Fruit fly (Drosophila melanogaster) S2 (cell line): ENCODE measurements around the gene CG17597.
A peak's percentile ranks its signal among the peaks of the same experiment; 100 is the strongest.

Source experiments
- CG8478 ChIP-seq: fragments of >200 bp; optimal IDR thresholded peaks from 2 replicates; lab custom pipeline; 2018
- CTCF ChIP-seq, 2 experiments: fragments of >200 bp; optimal IDR thresholded peaks; 2 replicates each; lab custom pipeline; 2018

The CG17597 gene

dm6 chr2L:18830587-18831528, at the start of gene CG17597, which contains the start of gene ScpX:
CG17597 (minus strand) TSS chr2L:18831153.
ScpX (plus strand) TSS chr2L:18831229.
- TF ChIP-seq CTCF (optimal IDR thresholded peaks at IDR 0.05; lab: Kevin White, UChicago): no peak
- no peak for TF ChIP-seq CG8478 (lab: Kevin White, UChicago)

- TF ChIP-seq CG8478 (lab: Kevin White, UChicago) (no peak), CTCF (optimal IDR thresholded peaks at IDR 0.05; lab: Kevin White, UChicago) (no peak)
These were observed 47.5 kb upstream of the CG17597 start for dm6 chr2L:18878439-18878838.

DNA sequence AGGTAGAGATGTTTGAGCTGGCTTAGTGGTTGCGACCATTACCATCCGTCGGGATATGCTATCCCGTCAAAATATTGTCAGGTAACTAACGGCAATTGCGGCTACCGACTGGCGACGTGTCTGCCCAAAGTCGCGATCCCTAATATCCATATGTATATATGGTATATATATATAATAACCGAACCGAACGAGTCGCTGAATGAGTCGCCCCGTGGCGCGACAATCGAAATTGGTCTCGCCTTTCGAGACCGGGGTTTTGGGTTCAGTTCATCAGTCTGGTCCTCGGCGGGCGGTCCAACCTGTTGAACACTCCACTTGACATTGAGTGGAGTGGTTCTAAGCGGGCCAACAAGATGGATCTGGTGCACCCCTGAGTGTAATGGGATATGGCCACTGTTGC, 44.3 kb upstream of the CG17597 start:
- TF ChIP-seq CTCF (optimal IDR thresholded peaks at IDR 0.05; lab: Kevin White, UChicago) (no peak), CG8478 (lab: Kevin White, UChicago) (no peak)

DNA sequence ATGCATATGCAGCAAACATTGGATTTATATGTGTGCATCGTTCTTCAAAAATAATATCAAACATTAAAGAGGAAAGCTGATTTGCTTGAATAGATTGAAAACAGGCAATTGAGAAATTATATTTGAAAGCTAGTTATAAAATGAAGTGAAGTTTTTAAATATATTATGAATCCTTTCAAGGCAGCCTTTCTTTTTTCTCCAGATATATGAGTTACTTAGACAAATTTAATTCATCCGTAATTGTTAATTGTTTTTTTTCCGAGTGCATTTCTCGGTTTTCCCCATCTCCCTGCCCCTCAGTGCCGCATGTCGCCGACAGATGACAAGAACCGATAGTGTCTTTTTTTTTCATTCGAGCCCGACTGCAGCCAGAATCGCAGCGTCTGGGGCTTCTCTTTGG, 40.9 kb upstream of the CG17597 start:
- no peak for TF ChIP-seq CG8478 (lab: Kevin White, UChicago)
- no peak for TF ChIP-seq CTCF (optimal IDR thresholded peaks at IDR 0.05; lab: Kevin White, UChicago)

DNA sequence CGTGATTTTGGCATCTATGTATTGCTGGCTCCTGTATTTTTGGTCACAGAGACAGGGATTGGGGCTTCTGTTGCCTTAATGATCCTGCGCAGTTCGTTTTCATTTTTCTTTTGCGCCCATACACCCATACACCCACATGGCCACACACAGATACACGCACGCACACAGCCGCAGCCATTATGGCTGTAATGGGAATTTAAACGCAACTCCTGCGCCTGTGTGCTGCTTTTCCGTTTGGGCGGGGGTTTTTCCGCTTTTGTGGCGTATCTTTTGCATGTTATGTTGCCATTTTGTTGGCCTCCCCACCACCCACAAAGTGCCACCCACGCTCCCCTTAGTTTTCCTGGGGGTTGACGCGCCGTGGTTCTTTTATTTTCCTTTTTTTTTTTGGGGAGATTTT, 36.9 kb upstream of the CG17597 start:
- TF ChIP-seq CG8478 (lab: Kevin White, UChicago) (no peak), CTCF (optimal IDR thresholded peaks at IDR 0.05; lab: Kevin White, UChicago) (no peak)

dm6 chr2L:18866582-18866981, 35.6 kb upstream of the CG17597 start:
- TF ChIP-seq CG8478 (lab: Kevin White, UChicago): no peak
- no peak for TF ChIP-seq CTCF (optimal IDR thresholded peaks at IDR 0.05; lab: Kevin White, UChicago)

DNA sequence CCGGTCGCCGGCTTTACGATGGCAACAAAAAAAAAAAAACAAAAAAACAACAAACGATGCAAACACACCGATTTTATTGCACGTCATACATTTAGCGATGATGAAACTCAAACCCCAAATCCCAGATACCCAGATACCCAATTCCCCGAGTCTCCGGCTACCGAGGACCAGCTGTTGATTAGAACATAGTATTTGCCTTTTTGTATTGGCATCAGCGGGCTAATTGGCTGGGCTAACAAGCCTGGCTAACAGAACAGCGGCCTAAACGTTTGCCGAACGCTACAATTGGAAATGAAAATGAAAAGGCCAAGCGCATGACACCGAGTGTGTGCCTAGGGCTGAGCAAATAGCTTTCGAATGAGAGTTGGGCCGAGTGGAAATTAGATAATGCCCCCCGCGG, 34.0 kb upstream of the CG17597 start:
- TF ChIP-seq CG8478 (lab: Kevin White, UChicago): no peak
- no peak for TF ChIP-seq CTCF (optimal IDR thresholded peaks at IDR 0.05; lab: Kevin White, UChicago)

DNA sequence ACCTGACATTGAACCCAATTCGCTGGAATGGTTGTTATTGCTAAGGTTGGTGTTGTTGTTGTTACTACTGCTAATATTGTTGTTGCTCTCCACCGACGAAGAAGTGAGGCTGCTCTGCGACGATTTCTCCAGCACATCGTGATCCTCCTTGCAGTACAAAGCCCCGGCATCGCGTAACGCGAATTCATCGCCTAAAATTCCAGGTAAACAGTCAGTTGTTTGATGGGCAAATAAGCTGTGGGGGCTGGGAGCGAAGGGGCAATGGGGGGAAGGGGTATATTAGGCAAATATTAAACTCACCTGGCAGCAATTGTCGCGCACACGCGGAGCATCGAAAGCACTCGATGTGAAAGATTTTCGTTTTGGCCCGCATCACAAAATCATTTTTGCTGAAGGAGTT, 33.1 kb upstream of the CG17597 start:
- TF ChIP-seq CG8478 (lab: Kevin White, UChicago) (no peak), CTCF (optimal IDR thresholded peaks at IDR 0.05; lab: Kevin White, UChicago) (no peak)

DNA sequence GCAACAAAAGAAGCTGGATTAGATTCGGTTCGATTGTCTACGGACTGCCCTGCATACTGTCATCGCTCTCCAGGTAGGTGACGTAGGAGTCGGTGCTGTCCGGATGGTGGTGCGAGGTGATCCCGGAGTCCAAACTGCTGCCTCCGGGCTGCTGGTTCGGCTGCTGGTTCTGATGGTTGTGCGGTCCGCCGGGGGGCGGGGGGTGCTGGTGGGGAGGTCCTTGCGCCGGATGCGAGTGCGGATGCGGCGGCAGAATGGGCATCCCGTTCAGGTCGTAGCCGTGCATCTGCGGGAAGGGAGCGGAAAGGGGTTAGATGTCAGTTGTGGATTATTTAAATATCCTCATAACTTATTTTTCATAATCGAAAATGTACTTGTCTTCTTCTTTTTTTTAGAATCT, 30.0 kb upstream of the CG17597 start:
- TF ChIP-seq CTCF (optimal IDR thresholded peaks at IDR 0.05; lab: Kevin White, UChicago) (no peak), CG8478 (lab: Kevin White, UChicago) (no peak)

DNA sequence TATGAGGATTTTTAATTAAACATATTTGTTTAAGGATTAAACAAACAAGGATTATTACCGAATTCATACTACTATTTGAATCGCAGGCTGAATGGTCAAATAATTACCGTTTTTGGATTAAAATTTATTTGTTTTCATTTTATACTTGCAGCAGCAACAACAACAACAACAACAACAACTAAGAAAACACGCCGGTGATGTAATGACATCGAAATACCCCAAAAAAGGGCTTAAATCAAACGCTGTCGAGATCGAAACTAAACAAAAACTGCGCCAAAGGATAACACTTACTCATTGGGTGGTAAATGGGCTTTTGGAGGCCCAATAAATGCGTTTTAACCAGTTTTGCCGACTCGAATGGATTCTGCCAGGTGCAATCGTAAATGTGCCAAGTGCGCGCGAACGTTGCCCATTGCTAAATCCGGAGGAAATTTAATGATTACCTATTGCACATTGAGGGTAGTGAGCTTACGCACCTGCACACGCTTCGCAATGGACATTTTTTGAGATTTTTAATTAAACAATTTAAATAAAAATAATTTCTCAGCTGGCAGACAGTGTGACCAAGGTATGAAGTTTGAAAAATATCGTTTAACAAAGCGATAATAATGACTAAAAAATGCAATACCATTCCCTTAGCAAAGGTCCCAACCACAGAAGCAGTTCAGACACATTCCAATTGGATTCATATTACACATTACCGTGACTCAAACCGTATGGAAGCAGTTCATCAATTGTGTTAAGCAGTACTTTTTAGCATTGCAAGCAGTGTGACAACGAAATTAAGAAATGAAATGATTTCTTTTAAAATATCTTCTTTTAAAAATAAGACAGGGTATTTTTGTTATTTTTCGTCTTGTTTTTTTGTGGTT, 27.9 kb upstream of the CG17597 start, which contains the start of the genes CG10602 and mRpL13:
Gene CG10602, minus strand, starts transcription at position 588 of the 872 bp plus-strand sequence.
Gene mRpL13, minus strand, starts transcription at position 588 of the 872 bp plus-strand sequence.
- TF ChIP-seq CTCF (optimal IDR thresholded peaks at IDR 0.05; lab: Kevin White, UChicago): peak; percentile 58 to 80
- no peak for TF ChIP-seq CG8478 (lab: Kevin White, UChicago)

DNA sequence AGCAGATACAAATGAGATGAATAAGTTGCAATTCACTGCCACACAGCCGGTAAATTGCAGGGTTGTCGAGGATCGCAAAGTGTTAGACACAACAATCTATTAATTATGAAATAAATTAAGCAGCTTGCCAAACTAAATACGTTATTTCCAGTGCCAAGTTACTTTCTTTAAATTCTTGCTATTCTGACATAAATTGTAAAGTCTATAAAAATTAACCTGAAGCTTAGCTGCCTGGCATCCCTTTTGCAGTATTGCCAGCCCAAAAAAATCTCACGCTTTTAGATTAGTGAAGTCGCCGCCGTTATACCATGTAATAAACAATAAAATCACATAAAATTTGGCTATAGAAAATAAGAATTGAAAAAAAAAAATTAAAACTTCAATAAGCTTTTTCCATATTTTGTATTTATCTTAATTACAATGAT, 26.7 kb upstream of the CG17597 start:
- TF ChIP-seq CG8478 (lab: Kevin White, UChicago) (no peak), CTCF (optimal IDR thresholded peaks at IDR 0.05; lab: Kevin White, UChicago) (no peak)

dm6 chr2L:18852249-18852648, 21.3 kb upstream of the CG17597 start:
- no peak for TF ChIP-seq CG8478 (lab: Kevin White, UChicago)
- no peak for TF ChIP-seq CTCF (optimal IDR thresholded peaks at IDR 0.05; lab: Kevin White, UChicago)

- no peak for TF ChIP-seq CTCF (optimal IDR thresholded peaks at IDR 0.05; lab: Kevin White, UChicago)
- TF ChIP-seq CG8478 (lab: Kevin White, UChicago): no peak
These were observed 15.9 kb upstream of the CG17597 start for dm6 chr2L:18846843-18847242.

- TF ChIP-seq CG8478 (lab: Kevin White, UChicago) (no peak), CTCF (optimal IDR thresholded peaks at IDR 0.05; lab: Kevin White, UChicago) (no peak)
These were observed 15.2 kb upstream of the CG17597 start for dm6 chr2L:18846175-18846574.
